Fruit fly (Drosophila melanogaster): ENCODE results near the gene Rpt3.

Gene Rpt3

dm6 chrX:11090161-11090560, 34.7 kb upstream of the Rpt3 start, which contains the start of gene CG2076:
Gene CG2076 (plus strand): TSS chrX:11090210.
- no peak for TF ChIP-seq ham (GFP tag; IDR thresholded peaks at IDR 0.05)
- no peak for TF ChIP-seq Gug (GFP tag; IDR thresholded peaks at IDR 0.05)
- TF ChIP-seq CG17829 (tag; optimal IDR thresholded peaks at IDR 0.05): no peak
- no peak for TF ChIP-seq tap (tag; optimal IDR thresholded peaks at IDR 0.05)
- no peak for TF ChIP-seq CG10366 (GFP tag; IDR thresholded peaks at IDR 0.05)
- no peak for TF ChIP-seq dimm (GFP tag; IDR thresholded peaks at IDR 0.05)
- TF ChIP-seq CG7372 (GFP tag; IDR thresholded peaks at IDR 0.05): no peak
- peak; percentile 57 for TF ChIP-seq MBD-R2 (GFP tag; IDR thresholded peaks at IDR 0.05)
- peak; percentile 12 for TF ChIP-seq CG4617 (GFP tag; optimal IDR thresholded peaks at IDR 0.05; ENCODE audit: borderline replicate concordance)
- TF ChIP-seq Atf3 (GFP tag; optimal IDR thresholded peaks at IDR 0.05): no peak
- TF ChIP-seq CG12659 (GFP tag; optimal IDR thresholded peaks at IDR 0.05): no peak
- no peak for TF ChIP-seq CG10209 (GFP tag; optimal IDR thresholded peaks at IDR 0.05)
- 0 out of 2 replicates have a peak, but pooled peaks have one; percentile 11 for TF ChIP-seq vvl (GFP tag; IDR thresholded peaks at IDR 0.05)
- no peak for TF ChIP-seq CG30020 (tag; optimal IDR thresholded peaks at IDR 0.05)
- TF ChIP-seq CG13424 (tag; optimal IDR thresholded peaks at IDR 0.05): no peak
- peak; percentile 93 for TF ChIP-seq sna (GFP tag; IDR thresholded peaks at IDR 0.05; ENCODE audit: partially characterized antibody)
- TF ChIP-seq twi (tag; optimal IDR thresholded peaks at IDR 0.05): no peak
- TF ChIP-seq hbn (GFP tag; IDR thresholded peaks at IDR 0.05; ENCODE audit: partially characterized antibody): peak; percentile 72
- peak; percentile 41 for TF ChIP-seq sens (GFP tag)
- TF ChIP-seq maf-S (GFP tag; optimal IDR thresholded peaks at IDR 0.05): no peak
- TF ChIP-seq Mes4 (GFP tag; optimal IDR thresholded peaks at IDR 0.05): no peak
- no peak for TF ChIP-seq CG10274 (GFP tag; optimal IDR thresholded peaks at IDR 0.05)
- no peak for TF ChIP-seq CG9609 (GFP tag; optimal IDR thresholded peaks at IDR 0.05)
- TF ChIP-seq Dip2 (GFP tag; IDR thresholded peaks at IDR 0.05): no peak
- TF ChIP-seq trh (GFP tag; optimal IDR thresholded peaks at IDR 0.05): no peak
- TF ChIP-seq Doc3 (GFP tag; IDR thresholded peaks at IDR 0.05; ENCODE audit: partially characterized antibody): peak; percentile 86
- peak; percentile 28 for TF ChIP-seq MESR4 (GFP tag; optimal IDR thresholded peaks at IDR 0.05)
- peak; percentile 81; the same call in 3 of the 4 replicates for TF ChIP-seq chinmo (GFP tag; IDR thresholded peaks at IDR 0.05; ENCODE audit: partially characterized antibody)
- no peak for TF ChIP-seq D19B (GFP tag; optimal IDR thresholded peaks at IDR 0.05)
- TF ChIP-seq BEAF-32 (GFP tag; optimal IDR thresholded peaks at IDR 0.05): peak; percentile 81
- no peak for TF ChIP-seq Ssrp (tag; optimal IDR thresholded peaks at IDR 0.05)
- peak; percentile 22 for TF ChIP-seq nmo (GFP tag; optimal IDR thresholded peaks at IDR 0.05)
- TF ChIP-seq lbe (GFP tag; optimal IDR thresholded peaks at IDR 0.05): peak; percentile 6
- peak; percentile 90 for TF ChIP-seq Dll (GFP tag; IDR thresholded peaks at IDR 0.05; ENCODE audit: partially characterized antibody)
- TF ChIP-seq CG15073 (GFP tag; optimal IDR thresholded peaks at IDR 0.05): no peak
- TF ChIP-seq CG42726 (GFP tag; IDR thresholded peaks at IDR 0.05; ENCODE audit: partially characterized antibody): peak; percentile 58; the same call in 1 of the 2 replicates
- no peak for TF ChIP-seq sqz (GFP tag; optimal IDR thresholded peaks at IDR 0.05)
- TF ChIP-seq fd64A (GFP tag; optimal IDR thresholded peaks at IDR 0.05): no peak
- TF ChIP-seq Hr3 (GFP tag; optimal IDR thresholded peaks at IDR 0.05): no peak
- TF ChIP-seq Scr (GFP tag; IDR thresholded peaks at IDR 0.05; ENCODE audit: partially characterized antibody): peak; percentile 91
- TF ChIP-seq CG14860 (GFP tag; IDR thresholded peaks at IDR 0.05; ENCODE audit: partially characterized antibody): peak; percentile 96
- peak; percentile 58 for TF ChIP-seq Sry-δ (GFP tag; optimal IDR thresholded peaks at IDR 0.05)
- TF ChIP-seq Sry-β (GFP tag; optimal IDR thresholded peaks at IDR 0.05): no peak
- no peak for TF ChIP-seq CG17912 (GFP tag; optimal IDR thresholded peaks at IDR 0.05)
- TF ChIP-seq trem (tag; optimal IDR thresholded peaks at IDR 0.05): peak; percentile 30
- peak; percentile 82; the same call in 2 of the 3 replicates for TF ChIP-seq Opbp (GFP tag; IDR thresholded peaks at IDR 0.05; ENCODE audit: partially characterized antibody)
- peak; percentile 92 for TF ChIP-seq vnd (GFP tag; IDR thresholded peaks at IDR 0.05; ENCODE audit: partially characterized antibody)
- TF ChIP-seq CG11560 (tag; IDR thresholded peaks at IDR 0.05): peak; percentile 93
- TF ChIP-seq mld (GFP tag; IDR thresholded peaks at IDR 0.05; ENCODE audit: partially characterized antibody): peak; percentile 82
- TF ChIP-seq CG12104 (GFP tag; optimal IDR thresholded peaks at IDR 0.05): no peak
